Worm (Caenorhabditis elegans) whole organism, L2 larva: ENCODE measurements around the gene col-157.

Experiments used
- egl-27 ChIP-seq: sonication (generic microtip); optimal IDR thresholded peaks from 3 replicates; lab custom pipeline; 2017; ENCODE audit warnings: missing biosample characterization, missing genetic modification reagents, missing genetic modification characterization
- elt-3 ChIP-seq: sonication (generic microtip); optimal IDR thresholded peaks from 2 replicates; lab custom pipeline; 2017; ENCODE audit warnings: missing biosample characterization, missing genetic modification characterization
- nhr-12 ChIP-seq: fragments of 150-350 bp; optimal IDR thresholded peaks from 2 replicates; lab custom pipeline; 2014; ENCODE audit warnings: missing biosample characterization, missing genetic modification characterization
- peb-1 ChIP-seq: fragments of 150-350 bp; optimal IDR thresholded peaks from 2 replicates; lab custom pipeline; 2014; ENCODE audit warnings: missing biosample characterization, missing genetic modification characterization
- sma-3 ChIP-seq: sonication (generic microtip); optimal IDR thresholded peaks from 2 replicates; lab custom pipeline; 2016; ENCODE audit warnings: missing genetic modification reagents, missing genetic modification characterization, missing compliant biosample characterization

- TF ChIP-seq egl-27 (tag; lab: Kevin White, UChicago) (no peak), sma-3 (no peak), nhr-12 (tag; lab: Kevin White, UChicago) (no peak), elt-3 (tag; lab: Kevin White, UChicago) (no peak), peb-1 (tag; lab: Kevin White, UChicago) (no peak)
Measured at ce11 chrV:11500980-11501379, 17.1 kb downstream of the col-157 start.
